Fruit fly (Drosophila melanogaster) whole organism, embryonic: ENCODE measurements around the gene GILT3.

Experiments
- Aef1 ChIP-seq: fragments of 200-800 bp; sonication (Bioruptor generic); IDR thresholded peaks from 3 replicates; pipeline ENCODE4 v1.3.6; 2022; ENCODE audit warnings: missing biosample characterization, missing genetic modification characterization
- B-H2 ChIP-seq: fragments of 200-800 bp; sonication (Bioruptor generic); optimal IDR thresholded peaks from 2 replicates; lab custom pipeline; 2018; ENCODE audit warnings: missing biosample characterization, mild to moderate bottlenecking, missing genetic modification characterization
- Bgb ChIP-seq: fragments of 200-800 bp; sonication (Bioruptor generic); IDR thresholded peaks from 2 replicates; pipeline ENCODE4 v1.3.6; 2022; ENCODE audit warnings: missing biosample characterization, missing genetic modification characterization; ENCODE audit not compliant: partially characterized antibody
- CG10147 ChIP-seq: fragments of 200-800 bp; sonication (Bioruptor generic); optimal IDR thresholded peaks from 2 replicates; lab custom pipeline; 2019; ENCODE audit warnings: missing biosample characterization, mild to moderate bottlenecking, missing genetic modification characterization, moderate library complexity
- CG11723 ChIP-seq: fragments of 200-800 bp; sonication (Bioruptor generic); optimal IDR thresholded peaks from 2 replicates; lab custom pipeline; 2017; ENCODE audit warnings: missing biosample characterization, mild to moderate bottlenecking, missing genetic modification characterization
- CG12391 ChIP-seq: fragments of 200-800 bp; sonication (Bioruptor generic); optimal IDR thresholded peaks from 3 replicates; lab custom pipeline; 2018; ENCODE audit warnings: missing biosample characterization, mild to moderate bottlenecking, missing genetic modification characterization, moderate library complexity
- CG13296 ChIP-seq: fragments of 200-800 bp; sonication (Bioruptor generic); optimal IDR thresholded peaks from 3 replicates; lab custom pipeline; 2018; ENCODE audit warnings: missing biosample characterization, mild to moderate bottlenecking, missing genetic modification characterization
- CG13894 ChIP-seq: fragments of 200-800 bp; sonication (Bioruptor generic); optimal IDR thresholded peaks from 3 replicates; lab custom pipeline; 2018; ENCODE audit warnings: missing biosample characterization, mild to moderate bottlenecking, missing genetic modification characterization, moderate library complexity
- CG14965 ChIP-seq: fragments of 200-800 bp; sonication (Bioruptor generic); optimal IDR thresholded peaks from 2 replicates; lab custom pipeline; 2016; ENCODE audit warnings: missing biosample characterization, missing genetic modification characterization, borderline replicate concordance
- CG16863 ChIP-seq: fragments of 200-800 bp; sonication (Bioruptor generic); optimal IDR thresholded peaks from 3 replicates; lab custom pipeline; 2016; ENCODE audit warnings: missing biosample characterization, missing genetic modification characterization
- CG17385 ChIP-seq: fragments of 200-800 bp; sonication (Bioruptor generic); optimal IDR thresholded peaks from 3 replicates; lab custom pipeline; 2018; ENCODE audit warnings: missing biosample characterization, mild to moderate bottlenecking, missing genetic modification characterization
- CG1792 ChIP-seq: fragments of 200-800 bp; sonication (Bioruptor generic); optimal IDR thresholded peaks from 2 replicates; lab custom pipeline; 2016; ENCODE audit warnings: missing biosample characterization, missing genetic modification characterization
- CG1832 ChIP-seq: fragments of 200-800 bp; sonication (Bioruptor generic); optimal IDR thresholded peaks from 2 replicates; lab custom pipeline; 2017; ENCODE audit warnings: missing biosample characterization, mild to moderate bottlenecking, missing genetic modification characterization, inconsistent platforms
- CG18764 ChIP-seq: fragments of 200-800 bp; sonication (Bioruptor generic); optimal IDR thresholded peaks from 3 replicates; lab custom pipeline; 2016; ENCODE audit warnings: missing biosample characterization, missing genetic modification characterization
- CG3163 ChIP-seq: fragments of 200-800 bp; sonication (Bioruptor generic); optimal IDR thresholded peaks from 3 replicates; lab custom pipeline; 2016; ENCODE audit warnings: missing biosample characterization, missing genetic modification characterization
- CG3281 ChIP-seq: fragments of 200-800 bp; sonication (Bioruptor generic); optimal IDR thresholded peaks from 3 replicates; lab custom pipeline; 2017; ENCODE audit warnings: missing biosample characterization, mild to moderate bottlenecking, missing genetic modification characterization
- CG33557 ChIP-seq: fragments of 200-800 bp; sonication (Bioruptor generic); optimal IDR thresholded peaks from 2 replicates; lab custom pipeline; 2019; ENCODE audit warnings: missing biosample characterization, mild to moderate bottlenecking, missing genetic modification characterization, moderate library complexity
- CG4282 ChIP-seq: fragments of 200-800 bp; sonication (Bioruptor generic); optimal IDR thresholded peaks from 2 replicates; lab custom pipeline; 2016; ENCODE audit warnings: missing biosample characterization, missing genetic modification characterization
- CG5245 ChIP-seq: fragments of 200-800 bp; sonication (Bioruptor generic); optimal IDR thresholded peaks from 3 replicates; lab custom pipeline; 2016; ENCODE audit warnings: missing biosample characterization, missing genetic modification characterization
- CG6683 ChIP-seq: fragments of 200-800 bp; sonication (Bioruptor generic); optimal IDR thresholded peaks from 2 replicates; lab custom pipeline; 2017; ENCODE audit warnings: missing biosample characterization, mild to moderate bottlenecking, missing genetic modification characterization, missing genetic modification reagents
- CG6765 ChIP-seq: fragments of 200-800 bp; sonication (Bioruptor generic); optimal IDR thresholded peaks from 3 replicates; lab custom pipeline; 2017; ENCODE audit warnings: missing biosample characterization, mild to moderate bottlenecking, missing genetic modification characterization
- CG6791 ChIP-seq: fragments of 200-800 bp; sonication (Bioruptor generic); IDR thresholded peaks from 3 replicates; pipeline ENCODE4 v1.3.6; 2022; ENCODE audit warnings: missing biosample characterization, missing genetic modification characterization; ENCODE audit not compliant: partially characterized antibody
- CG9437 ChIP-seq: fragments of 200-800 bp; sonication (Bioruptor generic); optimal IDR thresholded peaks from 2 replicates; lab custom pipeline; 2018; ENCODE audit warnings: missing biosample characterization, mild to moderate bottlenecking, missing genetic modification characterization
- Dp ChIP-seq: fragments of 200-800 bp; sonication (Bioruptor generic); optimal IDR thresholded peaks from 2 replicates; lab custom pipeline; 2018; ENCODE audit warnings: missing biosample characterization, mild to moderate bottlenecking, missing genetic modification characterization, moderate library complexity
- Fer3 ChIP-seq: fragments of 200-800 bp; sonication (Bioruptor generic); optimal IDR thresholded peaks from 2 replicates; lab custom pipeline; 2018; ENCODE audit warnings: missing biosample characterization, mild to moderate bottlenecking, missing genetic modification characterization, moderate library complexity
- Gsc ChIP-seq: fragments of 200-800 bp; sonication (Bioruptor generic); IDR thresholded peaks from 2 replicates; pipeline ENCODE4 v1.3.6; 2022; ENCODE audit warnings: missing biosample characterization, missing genetic modification characterization
- HLHmδ ChIP-seq: fragments of 200-800 bp; sonication (Bioruptor generic); optimal IDR thresholded peaks from 2 replicates; lab custom pipeline; 2018; ENCODE audit warnings: missing biosample characterization, mild to moderate bottlenecking, missing genetic modification characterization, moderate library complexity
- Lpt ChIP-seq: fragments of >200 bp; optimal IDR thresholded peaks from 2 replicates; lab custom pipeline; 2018; ENCODE audit warnings: missing biosample characterization, missing genetic modification characterization
- Sry-β ChIP-seq: fragments of 200-800 bp; sonication (Bioruptor generic); optimal IDR thresholded peaks from 2 replicates; lab custom pipeline; 2018; ENCODE audit warnings: missing biosample characterization, mild to moderate bottlenecking, missing genetic modification characterization, moderate library complexity
- al ChIP-seq: fragments of 200-800 bp; sonication (Bioruptor generic); IDR thresholded peaks from 2 replicates; pipeline ENCODE4 v1.3.6; 2022; ENCODE audit warnings: missing biosample characterization, missing genetic modification characterization
- bigmax ChIP-seq: fragments of 200-800 bp; sonication (Bioruptor generic); optimal IDR thresholded peaks from 2 replicates; lab custom pipeline; 2018; ENCODE audit warnings: missing biosample characterization, mild to moderate bottlenecking, missing genetic modification characterization
- cad ChIP-seq: fragments of >200 bp; optimal IDR thresholded peaks from 2 replicates; lab custom pipeline; 2017; ENCODE audit warnings: missing biosample characterization, missing genetic modification characterization
- dmrt11E ChIP-seq: fragments of 200-800 bp; sonication (Bioruptor generic); optimal IDR thresholded peaks from 3 replicates; lab custom pipeline; 2018; ENCODE audit warnings: missing biosample characterization, mild to moderate bottlenecking, missing genetic modification characterization, moderate library complexity
- dysf ChIP-seq: fragments of 200-800 bp; sonication (Bioruptor generic); IDR thresholded peaks from 3 replicates; pipeline ENCODE4 v1.3.6; 2022; ENCODE audit warnings: missing biosample characterization, missing genetic modification characterization
- gsb-n ChIP-seq: fragments of 200-800 bp; sonication (Bioruptor generic); optimal IDR thresholded peaks from 3 replicates; lab custom pipeline; 2018; ENCODE audit warnings: missing biosample characterization, mild to moderate bottlenecking, missing genetic modification characterization
- insv ChIP-seq, 2 experiments: fragments of 200-800 bp; sonication (Bioruptor generic); optimal IDR thresholded peaks; 3 replicates each; lab custom pipeline; 2016 to 2018; ENCODE audit warnings: missing biosample characterization in 2 of 2, missing genetic modification characterization in 2 of 2
- kah ChIP-seq: fragments of 200-800 bp; sonication (Bioruptor generic); optimal IDR thresholded peaks from 2 replicates; lab custom pipeline; 2018; ENCODE audit warnings: missing biosample characterization, mild to moderate bottlenecking, missing genetic modification characterization
- lmd ChIP-seq: fragments of 200-800 bp; sonication (Bioruptor generic); IDR thresholded peaks from 2 replicates; pipeline ENCODE4 v1.3.6; 2022; ENCODE audit warnings: missing biosample characterization, missing genetic modification characterization
- lola ChIP-seq, 3 experiments: fragments of >200 bp in 2 of 3; fragments of 200-800 bp in 1 of 3; sonication (Bioruptor generic) in 1 of 3; optimal IDR thresholded peaks; 2 replicates each; lab custom pipeline; 2017 to 2019; ENCODE audit warnings: missing biosample characterization in 3 of 3, missing genetic modification characterization in 3 of 3, mild to moderate bottlenecking in 1 of 3, moderate library complexity in 1 of 3
- oc ChIP-seq: fragments of 200-800 bp; sonication (Bioruptor generic); optimal IDR thresholded peaks from 2 replicates; lab custom pipeline; 2018; ENCODE audit warnings: missing biosample characterization, mild to moderate bottlenecking, missing genetic modification characterization, moderate library complexity
- ro ChIP-seq: fragments of 200-800 bp; sonication (Bioruptor generic); IDR thresholded peaks from 2 replicates; pipeline ENCODE4 v1.3.6; 2022; ENCODE audit warnings: missing biosample characterization, missing genetic modification characterization
- stwl ChIP-seq: fragments of 200-800 bp; sonication (Bioruptor generic); optimal IDR thresholded peaks from 3 replicates; lab custom pipeline; 2018; ENCODE audit warnings: missing biosample characterization, mild to moderate bottlenecking, missing genetic modification characterization, moderate library complexity
- tin ChIP-seq: fragments of 200-800 bp; sonication (Bioruptor generic); optimal IDR thresholded peaks from 3 replicates; lab custom pipeline; 2016; ENCODE audit warnings: missing biosample characterization, missing genetic modification characterization
- vfl ChIP-seq: fragments of 200-800 bp; sonication (Bioruptor generic); optimal IDR thresholded peaks from 2 replicates; lab custom pipeline; 2016; ENCODE audit warnings: missing biosample characterization, missing genetic modification characterization
- vvl ChIP-seq: fragments of 200-800 bp; sonication (Bioruptor generic); IDR thresholded peaks from 2 replicates; pipeline ENCODE4 v1.3.6; 2022; ENCODE audit warnings: missing biosample characterization, missing genetic modification characterization
- wor ChIP-seq: fragments of 200-800 bp; sonication (Bioruptor generic); IDR thresholded peaks from 2 replicates; pipeline ENCODE4 v1.3.6; 2022; ENCODE audit warnings: missing biosample characterization, missing genetic modification characterization
- zfh2 ChIP-seq: fragments of 200-800 bp; sonication (Bioruptor generic); optimal IDR thresholded peaks from 2 replicates; lab custom pipeline; 2016; ENCODE audit warnings: missing biosample characterization, missing genetic modification characterization

Gene GILT3

dm6 chr3R:23657357-23658318, 19.5 kb upstream of the GILT3 start (continued):
- peak; percentile 37 for TF ChIP-seq stwl (tag; lab: Kevin White, UChicago)
- peak; percentile 59 for TF ChIP-seq CG3163 (GFP tag; lab: Kevin White, UChicago)
- peak; percentile 10 for TF ChIP-seq kah
- TF ChIP-seq Aef1 (GFP tag; lab: Robert Waterston, UW): no peak
- no peak for TF ChIP-seq Lpt (GFP tag; lab: Kevin White, UChicago)
- TF ChIP-seq B-H2: no peak
- TF ChIP-seq al (GFP tag; lab: Robert Waterston, UW): peak; percentile 36; the same call in 1 of the 2 replicates
- TF ChIP-seq CG12391 (tag; lab: Kevin White, UChicago): peak; percentile 42
- TF ChIP-seq CG33557 (GFP tag; lab: Kevin White, UChicago): peak; percentile 95
- peak; percentile 28 for TF ChIP-seq CG18764 (GFP tag; lab: Kevin White, UChicago)
- no peak for TF ChIP-seq cad
- TF ChIP-seq bigmax: no peak
- peak; percentile 26 for TF ChIP-seq Sry-β
- no peak for TF ChIP-seq wor (GFP tag; lab: Robert Waterston, UW)
- TF ChIP-seq CG5245 (GFP tag; lab: Kevin White, UChicago): peak; percentile 20
- no peak for TF ChIP-seq Gsc (GFP tag; lab: Robert Waterston, UW)
- peak; percentile 62 for TF ChIP-seq CG13296 (GFP tag; lab: Kevin White, UChicago)
- no peak for TF ChIP-seq CG4282
- no peak for TF ChIP-seq CG6791
- TF ChIP-seq Dp (GFP tag; lab: Kevin White, UChicago): no peak
- TF ChIP-seq CG10147 (GFP tag; lab: Kevin White, UChicago): peak; percentile 50
- peak; percentile 86 for TF ChIP-seq dmrt11E
- peak; percentile 62 for TF ChIP-seq CG16863 (GFP tag; lab: Kevin White, UChicago)
- no peak for TF ChIP-seq CG13894 (tag; lab: Kevin White, UChicago)
- peak; percentile 62 for TF ChIP-seq CG6765 (GFP tag; lab: Kevin White, UChicago)
- no peak for TF ChIP-seq CG1832 (GFP tag; lab: Kevin White, UChicago)
- peak; percentile 13; the same call in 1 of the 2 replicates for TF ChIP-seq vvl (GFP tag; lab: Robert Waterston, UW)
- peak in 1 of 3 experiments; percentile 82 for TF ChIP-seq lola (GFP tag; optimal IDR thresholded peaks at IDR 0.05; lab: Kevin White, UChicago)
- TF ChIP-seq, all 482 proteins: peak for 298

- TF ChIP-seq CG9437 (GFP tag; lab: Kevin White, UChicago) (no peak), CG6683 (no peak), dysf (GFP tag; lab: Robert Waterston, UW) (no peak)
- TF ChIP-seq, all 482 proteins: peak for 0
These were observed 18.2 kb upstream of the GILT3 start for dm6 chr3R:23658948-23659347.

dm6 chr3R:23659598-23659997, 17.6 kb upstream of the GILT3 start:
- TF ChIP-seq insv (GFP tag; optimal IDR thresholded peaks at IDR 0.05; lab: Kevin White, UChicago) (no peak), oc (tag; lab: Kevin White, UChicago) (no peak), tin (GFP tag; lab: Kevin White, UChicago) (no peak), ro (GFP tag; lab: Robert Waterston, UW) (no peak), CG3281 (GFP tag; lab: Kevin White, UChicago) (no peak), CG11723 (GFP tag; lab: Kevin White, UChicago) (no peak), vfl (GFP tag; lab: Kevin White, UChicago) (no peak), Bgb (GFP tag; lab: Robert Waterston, UW) (no peak), CG17385 (no peak), lmd (GFP tag; lab: Robert Waterston, UW) (no peak), CG6683 (no peak), HLHmδ (GFP tag; lab: Kevin White, UChicago) (no peak), CG14965 (GFP tag; lab: Kevin White, UChicago) (no peak), zfh2 (no peak), Fer3 (tag; lab: Kevin White, UChicago) (no peak), gsb-n (tag; lab: Kevin White, UChicago) (peak; percentile 29), CG1792 (no peak)
